Worm (Caenorhabditis elegans): ENCODE results near the gene T13C5.7.
A peak's percentile ranks its signal among the peaks of the same experiment; 100 is the strongest.

The T13C5.7 gene

DNA sequence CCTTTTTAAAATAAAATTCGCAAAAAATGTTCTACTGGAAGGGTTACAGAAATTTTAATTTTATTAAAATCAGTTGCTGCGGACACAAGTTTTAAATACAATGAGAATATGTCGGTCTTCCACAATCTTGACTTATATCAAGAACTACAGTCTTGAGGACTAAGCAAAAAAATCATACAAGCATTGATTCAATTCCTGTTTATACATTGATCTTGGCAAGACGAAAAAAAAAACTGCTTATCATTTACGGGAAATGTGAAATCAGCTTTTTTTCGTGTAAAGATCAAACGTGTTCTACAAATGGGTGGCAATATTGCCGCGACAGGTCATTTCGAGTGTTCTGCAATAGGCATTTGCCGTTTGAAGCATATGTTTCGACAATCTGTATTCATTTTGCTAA is 4.3 kb downstream of the T13C5.7 start, which contains the start of gene T13C5.2:
T13C5.2 (plus strand) TSS at position 301 of the 400 bp plus-strand sequence.
- no peak for TF ChIP-seq nhr-111 (GFP tag; optimal IDR thresholded peaks at IDR 0.05)
- TF ChIP-seq sdz-12 (GFP tag; optimal IDR thresholded peaks at IDR 0.05): no peak
- TF ChIP-seq nhr-28 (tag; optimal IDR thresholded peaks at IDR 0.05): no peak

DNA sequence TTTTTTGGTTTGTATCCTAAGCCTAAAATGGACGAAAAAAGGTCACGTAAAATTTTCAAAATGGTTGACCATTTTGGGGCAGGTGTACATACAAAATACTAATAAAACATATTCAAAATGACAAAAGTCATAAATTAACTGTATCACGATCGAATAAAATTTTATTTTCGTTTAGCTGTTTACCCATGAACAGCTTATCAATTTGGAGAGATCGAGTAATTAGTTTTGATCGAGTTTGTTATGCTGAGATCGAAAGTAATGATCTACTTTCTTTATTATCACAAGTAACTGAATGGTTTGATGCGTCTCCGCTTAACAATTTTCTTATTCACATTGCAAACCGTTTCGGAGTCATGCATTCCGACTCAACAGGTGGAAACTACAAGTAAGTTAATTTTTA is 7.5 kb downstream of the T13C5.7 start, which contains the start of gene T13C5.10:
T13C5.10 (plus strand) TSS at position 301 of the 400 bp plus-strand sequence.
- TF ChIP-seq aly-2 (tag; optimal IDR thresholded peaks at IDR 0.05) (no peak), jun-1 (tag; optimal IDR thresholded peaks at IDR 0.05) (no peak), arid-1 (GFP tag; conservative IDR thresholded peaks at IDR 0.05) (no peak), lir-3 (tag; optimal IDR thresholded peaks at IDR 0.05) (no peak), mep-1 (tag; optimal IDR thresholded peaks at IDR 0.05) (no peak), F49E8.2 (tag; optimal IDR thresholded peaks at IDR 0.05; ENCODE audit: borderline replicate concordance) (no peak), lin-1 (GFP tag; IDR thresholded peaks at IDR 0.05) (no peak), nhr-42 (GFP tag; IDR thresholded peaks at IDR 0.05) (no peak), D1046.2 (GFP tag; IDR thresholded peaks at IDR 0.05) (no peak)

DNA sequence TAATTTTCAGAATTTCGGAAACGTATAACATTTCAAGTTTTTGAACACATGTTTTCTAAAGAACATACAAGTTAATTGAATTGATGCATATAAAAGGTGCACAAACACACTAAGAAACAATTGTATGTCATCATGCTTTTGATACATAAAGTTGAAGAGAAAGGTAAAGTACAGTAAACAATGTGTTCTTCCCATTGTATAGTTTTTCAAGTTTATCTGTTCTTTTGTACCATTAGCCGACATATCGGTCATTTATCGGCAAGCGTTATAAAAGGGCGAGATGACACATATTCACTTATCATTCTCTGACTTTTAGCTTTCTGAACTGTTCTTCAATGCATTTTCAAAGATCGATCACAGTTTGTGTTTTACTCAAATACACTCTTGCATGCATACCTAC is 9.6 kb downstream of the T13C5.7 start, which contains the start of gene T13C5.9:
T13C5.9 (plus strand) TSS at position 301 of the 400 bp plus-strand sequence.
- TF ChIP-seq F10B5.3 (tag; optimal IDR thresholded peaks at IDR 0.05) (no peak), ZK546.5 (tag; optimal IDR thresholded peaks at IDR 0.05) (no peak), lin-29 (GFP tag; IDR thresholded peaks at IDR 0.05) (no peak), lin-39 (tag; optimal IDR thresholded peaks at IDR 0.05) (no peak), snpc-1.2 (GFP tag; IDR thresholded peaks at IDR 0.05) (no peak), lsy-2 (tag; optimal IDR thresholded peaks at IDR 0.05) (no peak), mep-1 (tag; optimal IDR thresholded peaks at IDR 0.05) (no peak), egl-43 (GFP tag; IDR thresholded peaks at IDR 0.05) (no peak), dve-1 (tag; optimal IDR thresholded peaks at IDR 0.05; ENCODE audit: insufficient read depth) (no peak)

DNA sequence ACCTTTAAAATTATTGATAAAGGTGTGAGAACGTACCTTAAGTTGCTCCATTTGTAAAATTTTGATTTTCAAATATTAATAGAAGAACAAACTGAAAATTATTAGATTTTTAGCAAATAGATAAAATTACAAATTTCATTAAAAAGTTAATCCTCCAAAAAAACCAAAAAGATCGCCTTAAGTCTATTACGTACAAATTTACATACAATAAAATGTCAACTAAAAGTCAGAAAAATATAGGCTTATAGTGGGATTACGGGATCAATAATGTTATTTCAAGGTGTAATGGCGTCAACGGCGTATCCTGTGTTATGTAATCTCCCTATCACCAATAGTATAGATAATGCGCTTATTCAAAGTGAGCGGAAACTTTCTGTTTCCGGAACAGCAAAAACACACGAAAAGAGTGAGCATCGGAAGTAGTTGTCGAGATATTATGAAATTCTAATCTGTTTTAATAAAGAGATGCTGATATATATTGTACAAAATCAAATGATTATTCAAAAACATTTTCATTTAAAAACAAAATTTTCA is 13.9 kb downstream of the T13C5.7 start, which contains the start of gene ceh-54:
ceh-54 (minus strand) TSS at position 51 of the 534 bp plus-strand sequence.
- no peak for TF ChIP-seq nhr-42 (GFP tag; IDR thresholded peaks at IDR 0.05)
- no peak for TF ChIP-seq dmd-8 (GFP tag; IDR thresholded peaks at IDR 0.05)
- TF ChIP-seq snpc-1.2 (GFP tag; IDR thresholded peaks at IDR 0.05): no peak
- TF ChIP-seq nhr-25 (tag; optimal IDR thresholded peaks at IDR 0.05; ENCODE audit: borderline replicate concordance, insufficient read depth): no peak
- TF ChIP-seq Y5F2A.4 (GFP tag; optimal IDR thresholded peaks at IDR 0.05): no peak
- TF ChIP-seq rbr-2 (tag; optimal IDR thresholded peaks at IDR 0.05): no peak
- no peak for TF ChIP-seq vab-7 (GFP tag; IDR thresholded peaks at IDR 0.05)
- no peak for TF ChIP-seq F10B5.3 (tag; optimal IDR thresholded peaks at IDR 0.05)
- TF ChIP-seq saeg-2 (GFP tag; IDR thresholded peaks at IDR 0.05): no peak
- no peak for TF ChIP-seq nhr-28 (tag; optimal IDR thresholded peaks at IDR 0.05)
- no peak for TF ChIP-seq Y75B8A.6 (GFP tag; IDR thresholded peaks at IDR 0.05)
- TF ChIP-seq nhr-48 (tag; optimal IDR thresholded peaks at IDR 0.05): no peak
- TF ChIP-seq ctbp-1 (GFP tag; IDR thresholded peaks at IDR 0.05): no peak
- TF ChIP-seq ama-1 (optimal IDR thresholded peaks at IDR 0.05): no peak
- no peak for TF ChIP-seq ztf-7 (tag; optimal IDR thresholded peaks at IDR 0.05)
- no peak for TF ChIP-seq F37D6.2 (tag; optimal IDR thresholded peaks at IDR 0.05)

DNA sequence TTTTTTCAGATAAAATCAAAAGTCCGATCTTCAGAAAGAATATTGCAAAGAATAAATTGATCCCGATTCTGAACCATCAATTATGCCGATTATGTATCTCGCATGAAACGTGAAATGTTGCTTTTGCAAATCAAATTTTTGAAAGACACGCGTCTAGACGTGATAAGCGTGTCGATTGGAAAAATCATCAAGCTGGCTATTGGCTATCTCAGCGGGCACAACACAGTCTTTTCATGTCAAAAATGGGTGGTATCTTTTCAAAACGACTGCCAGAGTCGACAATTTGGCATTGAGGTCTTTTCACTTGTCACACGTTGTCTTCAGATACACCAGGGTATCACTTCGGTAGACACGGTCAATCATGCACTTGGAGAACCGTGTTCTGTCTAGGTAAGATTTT is 16.2 kb downstream of the T13C5.7 start, which contains the start of gene daf-9:
daf-9 (plus strand) TSS at position 301 of the 400 bp plus-strand sequence.
- TF ChIP-seq mxl-3 (GFP tag; optimal IDR thresholded peaks at IDR 0.05) (peak; percentile 33), sdz-12 (GFP tag; optimal IDR thresholded peaks at IDR 0.05) (no peak)

Measured in whole organism, L4 larva.